Worm (Caenorhabditis elegans) whole organism, young adult: ENCODE data around the gene acp-5.

ENCODE experiments used
- B0261.1 ChIP-seq: sonication (generic microtip); optimal IDR thresholded peaks from 2 replicates; lab custom pipeline; 2016; ENCODE audit warnings: mild to moderate bottlenecking, missing genetic modification characterization, moderate library complexity, missing compliant biosample characterization
- F10E7.11 ChIP-seq: sonication (generic microtip); optimal IDR thresholded peaks from 2 replicates; lab custom pipeline; 2017; ENCODE audit warnings: mild to moderate bottlenecking, missing genetic modification characterization, moderate library complexity, missing compliant biosample characterization
- F22D6.2 ChIP-seq: sonication (generic microtip); optimal IDR thresholded peaks from 2 replicates; lab custom pipeline; 2016; ENCODE audit warnings: mild to moderate bottlenecking, missing genetic modification characterization, missing compliant biosample characterization
- F57C9.4 ChIP-seq: sonication (generic microtip); optimal IDR thresholded peaks from 2 replicates; lab custom pipeline; 2017; ENCODE audit warnings: mild to moderate bottlenecking, missing genetic modification characterization, missing compliant biosample characterization
- Y56A3A.18 ChIP-seq: fragments of 200-800 bp; sonication (Bioruptor generic); IDR thresholded peaks from 2 replicates; pipeline ENCODE4 v1.3.6; 2022; ENCODE audit warnings: missing genetic modification reagents, missing genetic modification characterization, missing compliant biosample characterization
- akir-1 ChIP-seq: fragments of 200-800 bp; sonication (Bioruptor generic); optimal IDR thresholded peaks from 2 replicates; lab custom pipeline; 2018; ENCODE audit warnings: mild to moderate bottlenecking, missing genetic modification characterization, moderate library complexity, missing compliant biosample characterization
- aptf-2 ChIP-seq: fragments of 200-800 bp; sonication (Bioruptor generic); conservative IDR thresholded peaks from 2 replicates; pipeline ENCODE4 v1.3.6; 2022; ENCODE audit warnings: missing genetic modification reagents, missing genetic modification characterization, missing compliant biosample characterization
- aptf-3 ChIP-seq: fragments of 200-800 bp; sonication (Bioruptor generic); IDR thresholded peaks from 2 replicates; pipeline ENCODE4 v1.3.6; 2022; ENCODE audit warnings: missing genetic modification characterization, missing compliant biosample characterization
- attf-5 ChIP-seq: fragments of 200-800 bp; sonication (Bioruptor generic); optimal IDR thresholded peaks from 2 replicates; lab custom pipeline; 2018; ENCODE audit warnings: mild to moderate bottlenecking, missing genetic modification characterization, missing compliant biosample characterization
- cebp-1 ChIP-seq, 2 experiments: fragments of 200-800 bp in 1 of 2; sonication (Bioruptor generic) in 1 of 2; sonication (generic microtip) in 1 of 2; IDR thresholded peaks in 1 of 2; optimal IDR thresholded peaks in 1 of 2; 2 replicates each; pipeline versions ENCODE4 v1.3.6 to Lab custom; 2017 to 2022; ENCODE audit warnings: missing compliant biosample characterization in 2 of 2, missing genetic modification characterization in 2 of 2, mild to moderate bottlenecking in 1 of 2, missing genetic modification reagents in 1 of 2, moderate library complexity in 1 of 2
- ceh-27 ChIP-seq: fragments of 200-800 bp; sonication (Bioruptor generic); optimal IDR thresholded peaks from 2 replicates; lab custom pipeline; 2018; ENCODE audit warnings: mild to moderate bottlenecking, missing genetic modification characterization, moderate library complexity, missing compliant biosample characterization
- dpff-1 ChIP-seq: sonication (generic microtip); optimal IDR thresholded peaks from 2 replicates; lab custom pipeline; 2017; ENCODE audit warnings: mild to moderate bottlenecking, missing genetic modification characterization, missing compliant biosample characterization
- efl-1 ChIP-seq: fragments of 150-350 bp; optimal IDR thresholded peaks from 2 replicates; lab custom pipeline; 2014; ENCODE audit warnings: missing biosample characterization, missing genetic modification reagents, missing genetic modification characterization
- egl-18 ChIP-seq: fragments of 200-800 bp; sonication (Bioruptor generic); IDR thresholded peaks from 2 replicates; pipeline ENCODE4 v1.3.6; 2022; ENCODE audit warnings: missing genetic modification reagents, missing genetic modification characterization, missing compliant biosample characterization
- egrh-3 ChIP-seq: fragments of 200-800 bp; sonication (Bioruptor generic); IDR thresholded peaks from 2 replicates; pipeline ENCODE4 v1.3.6; 2022; ENCODE audit warnings: missing genetic modification reagents, missing genetic modification characterization, missing compliant biosample characterization
- ekl-4 ChIP-seq: fragments of 200-800 bp; sonication (Bioruptor generic); IDR thresholded peaks from 2 replicates; pipeline ENCODE4 v1.3.6; 2022; ENCODE audit warnings: missing genetic modification reagents, missing genetic modification characterization, missing compliant biosample characterization
- him-1 ChIP-seq: sonication (generic microtip); optimal IDR thresholded peaks from 2 replicates; lab custom pipeline; 2016; ENCODE audit warnings: missing genotype, missing genetic modification reagents, missing genetic modification characterization, missing compliant biosample characterization
- hlh-26 ChIP-seq: fragments of 200-800 bp; sonication (Bioruptor generic); conservative IDR thresholded peaks from 2 replicates; pipeline ENCODE4 v1.3.6; 2022; ENCODE audit warnings: missing genetic modification reagents, missing genetic modification characterization, missing compliant biosample characterization
- lin-26 ChIP-seq: fragments of 200-800 bp; sonication (Bioruptor generic); IDR thresholded peaks from 2 replicates; pipeline ENCODE4 v1.3.6; 2022; ENCODE audit warnings: missing genetic modification reagents, missing genetic modification characterization, missing compliant biosample characterization
- lin-35 ChIP-seq, 3 experiments: fragments of 150-350 bp in 2 of 3; sonication (generic microtip) in 1 of 3; optimal IDR thresholded peaks; 2 replicates each; lab custom pipeline; 2014 to 2018; ENCODE audit warnings: missing biosample characterization in 3 of 3, missing genetic modification characterization in 3 of 3, missing genetic modification reagents in 3 of 3
- lir-1 ChIP-seq: fragments of 200-800 bp; sonication (Bioruptor generic); conservative IDR thresholded peaks from 2 replicates; pipeline ENCODE4 v1.3.6; 2022; ENCODE audit warnings: missing genetic modification reagents, missing genetic modification characterization, missing compliant biosample characterization
- lsl-1 ChIP-seq: fragments of 200-800 bp; sonication (Bioruptor generic); optimal IDR thresholded peaks from 2 replicates; lab custom pipeline; 2018; ENCODE audit warnings: mild to moderate bottlenecking, missing genetic modification characterization, moderate library complexity, missing compliant biosample characterization
- madf-3 ChIP-seq: fragments of 200-800 bp; sonication (Bioruptor generic); IDR thresholded peaks from 2 replicates; pipeline ENCODE4 v1.3.6; 2022; ENCODE audit warnings: missing genetic modification reagents, missing genetic modification characterization, missing compliant biosample characterization
- madf-8 ChIP-seq: fragments of 200-800 bp; sonication (Bioruptor generic); conservative IDR thresholded peaks from 2 replicates; pipeline ENCODE4 v1.3.6; 2022; ENCODE audit warnings: missing genetic modification reagents, missing genetic modification characterization, missing compliant biosample characterization
- mes-4 ChIP-seq: sonication (generic microtip); optimal IDR thresholded peaks from 2 replicates; lab custom pipeline; 2016; ENCODE audit warnings: missing genotype, missing genetic modification characterization, missing compliant biosample characterization
- mxl-1 ChIP-seq: sonication (generic microtip); optimal IDR thresholded peaks from 2 replicates; lab custom pipeline; 2016; ENCODE audit warnings: missing genetic modification characterization, missing compliant biosample characterization
- nfya-1 ChIP-seq: sonication (generic microtip); optimal IDR thresholded peaks from 2 replicates; lab custom pipeline; 2017; ENCODE audit warnings: antibody characterized with exemption, missing compliant biosample characterization, missing genetic modification characterization, borderline replicate concordance; ENCODE audit not compliant: insufficient read depth
- nhr-179 ChIP-seq: sonication (generic microtip); optimal IDR thresholded peaks from 2 replicates; lab custom pipeline; 2016; ENCODE audit warnings: mild to moderate bottlenecking, missing genetic modification characterization, missing compliant biosample characterization
- nhr-27 ChIP-seq: fragments of 200-800 bp; sonication (Bioruptor generic); optimal IDR thresholded peaks from 2 replicates; lab custom pipeline; 2018; ENCODE audit warnings: mild to moderate bottlenecking, missing genetic modification characterization, moderate library complexity, missing compliant biosample characterization
- nhr-80 ChIP-seq: sonication (generic microtip); optimal IDR thresholded peaks from 2 replicates; lab custom pipeline; 2016; ENCODE audit warnings: missing genetic modification characterization, missing compliant biosample characterization
- sea-2 ChIP-seq: fragments of 200-800 bp; sonication (Bioruptor generic); IDR thresholded peaks from 2 replicates; pipeline ENCODE4 v1.3.6; 2022; ENCODE audit warnings: missing genetic modification characterization, missing compliant biosample characterization
- snpc-1.1 ChIP-seq: sonication (generic microtip); optimal IDR thresholded peaks from 2 replicates; lab custom pipeline; 2017; ENCODE audit warnings: missing genetic modification characterization, mild to moderate bottlenecking, missing compliant biosample characterization, antibody characterized with exemption, moderate library complexity, missing genotype, missing genetic modification reagents; ENCODE audit not compliant: insufficient read depth
- sptf-2 ChIP-seq: fragments of 200-800 bp; sonication (Bioruptor generic); optimal IDR thresholded peaks from 2 replicates; lab custom pipeline; 2018; ENCODE audit warnings: mild to moderate bottlenecking, missing genetic modification characterization, missing compliant biosample characterization
- unc-62 ChIP-seq: fragments of 150-350 bp; optimal IDR thresholded peaks from 2 replicates; lab custom pipeline; 2014; ENCODE audit warnings: missing biosample characterization, missing genetic modification reagents, missing genetic modification characterization
- ztf-25 ChIP-seq: fragments of 200-800 bp; sonication (Bioruptor generic); IDR thresholded peaks from 2 replicates; pipeline ENCODE4 v1.3.6; 2022; ENCODE audit warnings: missing genetic modification reagents, missing genetic modification characterization, missing compliant biosample characterization
- ztf-6 ChIP-seq: fragments of 200-800 bp; sonication (Bioruptor generic); IDR thresholded peaks from 2 replicates; pipeline ENCODE4 v1.3.6; 2022; ENCODE audit warnings: missing genetic modification reagents, missing genetic modification characterization, missing compliant biosample characterization

acp-5 gene

ce11 chrX:5801156-5801592 lies 28.1 kb upstream of the acp-5 start (continued):
- TF ChIP-seq nhr-179 (peak; percentile 41), lin-26 (GFP tag; lab: Robert Waterston, UW) (peak; percentile 89), B0261.1 (tag; lab: Kevin White, UChicago) (peak; percentile 99), hlh-26 (GFP tag; lab: Robert Waterston, UW) (no peak), lir-1 (GFP tag; lab: Robert Waterston, UW) (peak; percentile 61), aptf-3 (GFP tag; lab: Robert Waterston, UW) (0 out of 2 replicates have a peak, but pooled peaks have one; percentile 38), mxl-1 (peak; percentile 73), madf-3 (peak; percentile 48; the same call in 1 of the 2 replicates), ekl-4 (GFP tag; lab: Robert Waterston, UW) (peak; percentile 62; the same call in 1 of the 2 replicates), nfya-1 (tag; lab: Kevin White, UChicago) (no peak), cebp-1 (GFP tag; IDR thresholded peaks at IDR 0.05; lab: Robert Waterston, UW) (peak; percentile 55; the same call in 1 of the 2 replicates), cebp-1 (tag; optimal IDR thresholded peaks at IDR 0.05; lab: Kevin White, UChicago) (peak; percentile 85), unc-62 (no peak), ztf-25 (GFP tag; lab: Robert Waterston, UW) (peak; percentile 87; the same call in 1 of the 2 replicates), aptf-2 (GFP tag; lab: Robert Waterston, UW) (peak; percentile 74; the same call in 1 of the 2 replicates), egrh-3 (GFP tag; lab: Robert Waterston, UW) (peak; percentile 57), him-1 (tag; lab: Kevin White, UChicago) (peak; percentile 86)

ce11 chrX:5802582-5802981 lies 26.7 kb upstream of the acp-5 start:
- TF ChIP-seq snpc-1.1 (no peak), ztf-6 (GFP tag; lab: Robert Waterston, UW) (no peak), aptf-3 (GFP tag; lab: Robert Waterston, UW) (no peak), F22D6.2 (no peak), egl-18 (GFP tag; lab: Robert Waterston, UW) (no peak), F10E7.11 (tag; lab: Kevin White, UChicago) (no peak), lsl-1 (GFP tag; lab: Kevin White, UChicago) (no peak), Y56A3A.18 (GFP tag; lab: Robert Waterston, UW) (no peak), ceh-27 (GFP tag; lab: Kevin White, UChicago) (no peak), akir-1 (no peak), lin-35 (GFP tag; optimal IDR thresholded peaks at IDR 0.05; lab: Kevin White, UChicago) (no peak), F57C9.4 (no peak), dpff-1 (no peak), sea-2 (GFP tag; lab: Robert Waterston, UW) (no peak)

- no peak for TF ChIP-seq hlh-26 (GFP tag; lab: Robert Waterston, UW)
- TF ChIP-seq attf-5 (GFP tag; lab: Kevin White, UChicago) = no peak
- TF ChIP-seq sptf-2 (GFP tag; lab: Kevin White, UChicago) = no peak
- TF ChIP-seq madf-8 = no peak
- no peak for TF ChIP-seq lsl-1 (GFP tag; lab: Kevin White, UChicago)
- TF ChIP-seq nhr-80 (tag; lab: Kevin White, UChicago) = no peak
- TF ChIP-seq mes-4 (tag; lab: Kevin White, UChicago) = no peak
- no peak for TF ChIP-seq efl-1 (GFP tag; lab: Kevin White, UChicago)
- no peak for TF ChIP-seq nhr-27
Observed at ce11 chrX:5803492-5803891, 25.7 kb upstream of the acp-5 start.
